ENCODE assay signal across 2 worm cellular contexts in the genomic region with DNA sequence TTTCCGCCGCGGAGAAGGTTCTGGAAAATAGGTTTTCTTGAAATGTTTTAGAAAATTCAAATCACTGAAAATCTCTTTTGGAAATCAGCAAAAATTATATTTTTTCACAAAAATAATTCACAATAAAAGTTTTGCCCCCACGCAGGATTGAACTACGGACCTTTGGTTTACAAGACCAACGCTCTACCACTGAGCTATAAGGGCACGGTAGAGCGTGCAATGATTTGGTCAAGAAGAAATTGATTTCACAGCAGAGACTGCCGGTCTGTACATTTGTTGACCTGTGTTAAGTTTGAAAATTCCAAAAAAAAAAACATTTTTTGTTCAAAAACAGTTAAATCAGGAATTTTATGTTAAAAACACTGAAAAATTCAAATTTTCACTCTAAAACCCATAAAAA.
TF ChIP-seq lines count a peak whose summit lies in the region.

No protein-coding gene starts in this region.

TF ChIP-seq in whole organism, L4 larva, 104 proteins besides CTCF, POLR2A, EP300 and RAD21 (continued from another document and continues in another):
- TF ChIP-seq dmd-9 (GFP tag; IDR thresholded peaks at IDR 0.05; lab: Robert Waterston, UW) (no peak), nhr-102 (tag; optimal IDR thresholded peaks at IDR 0.05; lab: Kevin White, UChicago) (no peak), zag-1 (tag; optimal IDR thresholded peaks at IDR 0.05; lab: Kevin White, UChicago) (no peak), fos-1 (tag; optimal IDR thresholded peaks at IDR 0.05; lab: Kevin White, UChicago) (no peak), aly-2 (tag; optimal IDR thresholded peaks at IDR 0.05; lab: Kevin White, UChicago) (no peak), egl-27 (tag; optimal IDR thresholded peaks at IDR 0.05; lab: Kevin White, UChicago) (no peak), F26F4.8 (GFP tag; conservative IDR thresholded peaks at IDR 0.05; lab: Robert Waterston, UW) (peak; percentile 59; the same call in 1 of the 2 replicates), rbr-2 (tag; optimal IDR thresholded peaks at IDR 0.05; lab: Kevin White, UChicago) (no peak), lin-29 (GFP tag; IDR thresholded peaks at IDR 0.05; lab: Robert Waterston, UW) (no peak), lim-7 (GFP tag; IDR thresholded peaks at IDR 0.05; lab: Robert Waterston, UW) (peak; percentile 79), nhr-111 (GFP tag; optimal IDR thresholded peaks at IDR 0.05; lab: Kevin White, UChicago) (no peak), lin-13 (GFP tag; optimal IDR thresholded peaks at IDR 0.05; lab: Kevin White, UChicago) (no peak), ama-1 (optimal IDR thresholded peaks at IDR 0.05; lab: Kevin White, UChicago) (no peak), duxl-1 (tag; optimal IDR thresholded peaks at IDR 0.05; lab: Kevin White, UChicago; ENCODE audit: poor library complexity) (peak; percentile 80), nhr-76 (tag; optimal IDR thresholded peaks at IDR 0.05; lab: Kevin White, UChicago) (no peak), mxl-3 (GFP tag; optimal IDR thresholded peaks at IDR 0.05; lab: Kevin White, UChicago) (no peak), nhr-48 (tag; optimal IDR thresholded peaks at IDR 0.05; lab: Kevin White, UChicago) (no peak), F10B5.3 (tag; optimal IDR thresholded peaks at IDR 0.05; lab: Kevin White, UChicago) (no peak), ztf-11 (tag; optimal IDR thresholded peaks at IDR 0.05; lab: Kevin White, UChicago) (no peak), nhr-28 (tag; optimal IDR thresholded peaks at IDR 0.05; lab: Kevin White, UChicago) (no peak), daf-19 (GFP tag; conservative IDR thresholded peaks at IDR 0.05; lab: Robert Waterston, UW) (no peak), skn-1 (tag; optimal IDR thresholded peaks at IDR 0.05; lab: Kevin White, UChicago) (no peak), nhr-6 (tag; optimal IDR thresholded peaks at IDR 0.05; lab: Kevin White, UChicago) (no peak), Y5F2A.4 (GFP tag; optimal IDR thresholded peaks at IDR 0.05; lab: Kevin White, UChicago) (no peak), mep-1 (tag; optimal IDR thresholded peaks at IDR 0.05; lab: Kevin White, UChicago) (no peak), aha-1 (tag; lab: Kevin White, UChicago) (no peak), gei-8 (GFP tag; optimal IDR thresholded peaks at IDR 0.05; lab: Kevin White, UChicago) (no peak), T20F7.1 (GFP tag; optimal IDR thresholded peaks at IDR 0.05; lab: Kevin White, UChicago) (no peak), vab-7 (GFP tag; IDR thresholded peaks at IDR 0.05; lab: Robert Waterston, UW) (peak; percentile 65; the same call in 1 of the 2 replicates), jun-1 (tag; optimal IDR thresholded peaks at IDR 0.05; lab: Kevin White, UChicago) (no peak), R02D3.7 (tag; optimal IDR thresholded peaks at IDR 0.05; lab: Kevin White, UChicago) (no peak), F49E8.2 (tag; optimal IDR thresholded peaks at IDR 0.05; lab: Kevin White, UChicago; ENCODE audit: borderline replicate concordance) (peak; percentile 10), arid-1 (GFP tag; conservative IDR thresholded peaks at IDR 0.05; lab: Robert Waterston, UW) (no peak), F37D6.2 (tag; optimal IDR thresholded peaks at IDR 0.05; lab: Kevin White, UChicago) (no peak), lin-15B (tag; optimal IDR thresholded peaks at IDR 0.05; lab: Kevin White, UChicago) (no peak), fkh-10 (GFP tag; optimal IDR thresholded peaks at IDR 0.05; lab: Kevin White, UChicago) (no peak), lir-3 (tag; optimal IDR thresholded peaks at IDR 0.05; lab: Kevin White, UChicago) (no peak), madf-9 (GFP tag; conservative IDR thresholded peaks at IDR 0.05; lab: Robert Waterston, UW) (no peak), spr-3 (GFP tag; optimal IDR thresholded peaks at IDR 0.05; lab: Kevin White, UChicago) (no peak), T26A8.4 (GFP tag; IDR thresholded peaks at IDR 0.05; lab: Robert Waterston, UW) (no peak), zip-11 (GFP tag; IDR thresholded peaks at IDR 0.05; lab: Robert Waterston, UW) (no peak), madf-5 (GFP tag; IDR thresholded peaks at IDR 0.05; lab: Robert Waterston, UW) (peak in 1 of 2 experiments; percentile 57; a peak in 1 of 4 replicates), ztf-7 (tag; optimal IDR thresholded peaks at IDR 0.05; lab: Kevin White, UChicago) (no peak), ceh-28 (tag; optimal IDR thresholded peaks at IDR 0.05; lab: Kevin White, UChicago) (no peak), set-16 (GFP tag; IDR thresholded peaks at IDR 0.05; lab: Robert Waterston, UW) (no peak), tra-1 (GFP tag; IDR thresholded peaks at IDR 0.05; lab: Robert Waterston, UW) (0 out of 2 replicates have a peak, but pooled peaks have one; percentile 26), daf-16 (GFP tag; optimal IDR thresholded peaks at IDR 0.05; lab: Kevin White, UChicago) (peak in 1 of 2 experiments; percentile 44), daf-16 (tag; optimal IDR thresholded peaks at IDR 0.05; lab: Kevin White, UChicago) (peak; percentile 54), dpl-1 (GFP tag; optimal IDR thresholded peaks at IDR 0.05; lab: Kevin White, UChicago) (no peak), lin-1 (GFP tag; IDR thresholded peaks at IDR 0.05; lab: Robert Waterston, UW) (0 out of 2 replicates have a peak, but pooled peaks have one; percentile 50), nhr-10 (tag; optimal IDR thresholded peaks at IDR 0.05; lab: Kevin White, UChicago) (no peak), hlh-30 (tag; optimal IDR thresholded peaks at IDR 0.05; lab: Kevin White, UChicago; ENCODE audit: insufficient read depth) (no peak), nhr-41 (GFP tag; IDR thresholded peaks at IDR 0.05; lab: Robert Waterston, UW) (no peak), nhr-237 (tag; optimal IDR thresholded peaks at IDR 0.05; lab: Kevin White, UChicago) (no peak), hmg-1.1 (GFP tag; IDR thresholded peaks at IDR 0.05; lab: Robert Waterston, UW) (no peak), nhr-25 (tag; optimal IDR thresholded peaks at IDR 0.05; lab: Kevin White, UChicago; ENCODE audit: borderline replicate concordance, insufficient read depth) (no peak), nhr-42 (GFP tag; IDR thresholded peaks at IDR 0.05; lab: Robert Waterston, UW) (no peak), ceh-82 (tag; optimal IDR thresholded peaks at IDR 0.05; lab: Kevin White, UChicago) (no peak), ctbp-1 (GFP tag; IDR thresholded peaks at IDR 0.05; lab: Robert Waterston, UW) (no peak), daf-8 (GFP tag; IDR thresholded peaks at IDR 0.05; lab: Robert Waterston, UW) (no peak), unc-130 (GFP tag; optimal IDR thresholded peaks at IDR 0.05; lab: Kevin White, UChicago) (peak; percentile 38), nhr-11 (tag; optimal IDR thresholded peaks at IDR 0.05; lab: Kevin White, UChicago) (no peak), ceh-44 (GFP tag; IDR thresholded peaks at IDR 0.05; lab: Robert Waterston, UW) (no peak), php-3 (GFP tag; IDR thresholded peaks at IDR 0.05; lab: Robert Waterston, UW) (peak; percentile 20; the same call in 1 of the 2 replicates), Y105C5A.15 (GFP tag; IDR thresholded peaks at IDR 0.05; lab: Robert Waterston, UW) (peak; percentile 41; the same call in 1 of the 2 replicates)

TF ChIP-seq in whole organism, young adult, 124 proteins besides CTCF, POLR2A, EP300 and RAD21 (continued from another document):
- TF ChIP-seq nhr-90 (tag; optimal IDR thresholded peaks at IDR 0.05; lab: Kevin White, UChicago) (peak; percentile 52), Y53F4B.3 (GFP tag; IDR thresholded peaks at IDR 0.05; lab: Robert Waterston, UW) (no peak; the same call in 1 of the 2 replicates), rpc-1 (optimal IDR thresholded peaks at IDR 0.05; lab: Kevin White, UChicago) (peak; percentile 82), rpc-1 (tag; optimal IDR thresholded peaks at IDR 0.05; lab: Kevin White, UChicago) (peak; percentile 94), lin-26 (GFP tag; IDR thresholded peaks at IDR 0.05; lab: Robert Waterston, UW) (peak; percentile 79), F39B2.1 (GFP tag; IDR thresholded peaks at IDR 0.05; lab: Robert Waterston, UW) (no peak), ekl-4 (GFP tag; IDR thresholded peaks at IDR 0.05; lab: Robert Waterston, UW) (peak; percentile 35; the same call in 1 of the 2 replicates), Y56A3A.18 (GFP tag; IDR thresholded peaks at IDR 0.05; lab: Robert Waterston, UW) (peak; percentile 77; the same call in 1 of the 2 replicates), attf-5 (GFP tag; optimal IDR thresholded peaks at IDR 0.05; lab: Kevin White, UChicago) (peak; percentile 5), snpc-4 (GFP tag; optimal IDR thresholded peaks at IDR 0.05; lab: Kevin White, UChicago) (peak; percentile 60), snpc-4 (tag; optimal IDR thresholded peaks at IDR 0.05; lab: Kevin White, UChicago) (peak in 2 of 4 experiments; percentile 18 to 74), him-1 (tag; optimal IDR thresholded peaks at IDR 0.05; lab: Kevin White, UChicago) (peak; percentile 70), F55B11.4 (tag; optimal IDR thresholded peaks at IDR 0.05; lab: Kevin White, UChicago; ENCODE audit: borderline replicate concordance, insufficient read depth) (no peak), D2030.7 (GFP tag; IDR thresholded peaks at IDR 0.05; lab: Robert Waterston, UW) (0 out of 2 replicates have a peak, but pooled peaks have one; percentile 26), sea-2 (GFP tag; IDR thresholded peaks at IDR 0.05; lab: Robert Waterston, UW) (no peak), attf-3 (GFP tag; conservative IDR thresholded peaks at IDR 0.05; lab: Robert Waterston, UW) (0 out of 2 replicates have a peak, but pooled peaks have one; percentile 20), lin-54 (GFP tag; optimal IDR thresholded peaks at IDR 0.05; lab: Kevin White, UChicago) (peak; percentile 19), mes-4 (tag; optimal IDR thresholded peaks at IDR 0.05; lab: Kevin White, UChicago) (no peak), hlh-26 (GFP tag; conservative IDR thresholded peaks at IDR 0.05; lab: Robert Waterston, UW) (no peak), somi-1 (GFP tag; optimal IDR thresholded peaks at IDR 0.05; lab: Kevin White, UChicago) (no peak), pbrm-1 (GFP tag; IDR thresholded peaks at IDR 0.05; lab: Robert Waterston, UW) (no peak), F57A8.1 (GFP tag; optimal IDR thresholded peaks at IDR 0.05; lab: Kevin White, UChicago) (no peak), bed-1 (GFP tag; IDR thresholded peaks at IDR 0.05; lab: Robert Waterston, UW) (no peak), zim-3 (tag; optimal IDR thresholded peaks at IDR 0.05; lab: Kevin White, UChicago) (peak; percentile 43), T07F8.4 (tag; optimal IDR thresholded peaks at IDR 0.05; lab: Kevin White, UChicago) (peak; percentile 1), T26A5.8 (tag; optimal IDR thresholded peaks at IDR 0.05; lab: Kevin White, UChicago) (peak; percentile 25), snpc-3.4 (tag; optimal IDR thresholded peaks at IDR 0.05; lab: Kevin White, UChicago) (peak; percentile 45), rcor-1 (GFP tag; IDR thresholded peaks at IDR 0.05; lab: Robert Waterston, UW) (peak; percentile 28; the same call in 1 of the 2 replicates), F49E8.2 (tag; optimal IDR thresholded peaks at IDR 0.05; lab: Kevin White, UChicago; ENCODE audit: insufficient read depth) (peak; percentile 50), lsl-1 (GFP tag; optimal IDR thresholded peaks at IDR 0.05; lab: Kevin White, UChicago) (peak; percentile 3), athp-1 (tag; optimal IDR thresholded peaks at IDR 0.05; lab: Kevin White, UChicago) (no peak)
